Worm (Caenorhabditis elegans) whole organism, L4 larva: ENCODE measurements around the gene mrpl-37.

Experiments used
- F44E2.7 ChIP-seq: fragments of 200-800 bp; sonication (Bioruptor generic); IDR thresholded peaks from 2 replicates; pipeline ENCODE4 v2.1.2; 2022; ENCODE audit warnings: missing genetic modification characterization, missing compliant biosample characterization
- ZK337.2 ChIP-seq: fragments of 200-800 bp; sonication (Bioruptor generic); IDR thresholded peaks from 2 replicates; pipeline ENCODE4 v1.3.6; 2022; ENCODE audit warnings: missing genetic modification reagents, missing genetic modification characterization, missing compliant biosample characterization
- aha-1 ChIP-seq: fragments of 150-350 bp; peaks from one replicate; lab custom pipeline; 2014; ENCODE audit warnings: missing biosample characterization, missing genetic modification characterization
- aly-2 ChIP-seq: sonication (generic microtip); optimal IDR thresholded peaks from 2 replicates; lab custom pipeline; 2018; ENCODE audit warnings: missing biosample characterization, missing genetic modification characterization
- arid-1 ChIP-seq: fragments of 200-800 bp; sonication (Bioruptor generic); conservative IDR thresholded peaks from 2 replicates; pipeline ENCODE4 v1.3.6; 2022; ENCODE audit warnings: missing genetic modification reagents, missing genetic modification characterization, missing compliant biosample characterization
- attf-4 ChIP-seq: sonication (generic microtip); optimal IDR thresholded peaks from 3 replicates; lab custom pipeline; 2017; ENCODE audit warnings: missing biosample characterization, missing genetic modification characterization
- ceh-28 ChIP-seq: fragments of 150-350 bp; optimal IDR thresholded peaks from 2 replicates; lab custom pipeline; 2014; ENCODE audit warnings: missing biosample characterization, missing genetic modification reagents, missing genetic modification characterization
- ceh-32 ChIP-seq: sonication (generic microtip); optimal IDR thresholded peaks from 2 replicates; lab custom pipeline; 2016; ENCODE audit warnings: mild to moderate bottlenecking, missing genetic modification characterization, missing compliant biosample characterization; ENCODE audit not compliant: poor library complexity
- ceh-44 ChIP-seq: fragments of 200-800 bp; sonication (Bioruptor generic); IDR thresholded peaks from 2 replicates; pipeline ENCODE4 v1.3.6; 2022; ENCODE audit warnings: missing genetic modification reagents, missing genetic modification characterization, missing compliant biosample characterization
- duxl-1 ChIP-seq: sonication (generic microtip); optimal IDR thresholded peaks from 2 replicates; lab custom pipeline; 2016; ENCODE audit warnings: mild to moderate bottlenecking, missing genetic modification characterization, moderate library complexity, missing compliant biosample characterization; ENCODE audit not compliant: poor library complexity
- egl-27 ChIP-seq: sonication (generic microtip); optimal IDR thresholded peaks from 3 replicates; lab custom pipeline; 2017; ENCODE audit warnings: missing biosample characterization, missing genetic modification reagents, missing genetic modification characterization
- fkh-10 ChIP-seq: fragments of 150-350 bp; optimal IDR thresholded peaks from 2 replicates; lab custom pipeline; 2014; ENCODE audit warnings: missing biosample characterization, missing genetic modification reagents, missing genetic modification characterization
- fos-1 ChIP-seq: fragments of 150-350 bp; optimal IDR thresholded peaks from 2 replicates; lab custom pipeline; 2014; ENCODE audit warnings: missing biosample characterization, missing genetic modification characterization
- hlh-30 ChIP-seq: sonication (generic microtip); optimal IDR thresholded peaks from 2 replicates; lab custom pipeline; 2017; ENCODE audit warnings: antibody characterized with exemption, mild to moderate bottlenecking, missing genetic modification characterization, missing compliant biosample characterization; ENCODE audit not compliant: insufficient read depth
- hmg-1.1 ChIP-seq: fragments of 200-800 bp; sonication (Bioruptor generic); IDR thresholded peaks from 2 replicates; pipeline ENCODE4 v1.3.6; 2022; ENCODE audit warnings: missing genetic modification reagents, missing genetic modification characterization, missing compliant biosample characterization
- jun-1 ChIP-seq: fragments of 150-350 bp; optimal IDR thresholded peaks from 2 replicates; lab custom pipeline; 2014; ENCODE audit warnings: missing biosample characterization, missing genetic modification reagents, missing genetic modification characterization
- lin-1 ChIP-seq: fragments of 200-800 bp; sonication (Bioruptor generic); IDR thresholded peaks from 2 replicates; pipeline ENCODE4 v1.3.6; 2022; ENCODE audit warnings: missing genetic modification reagents, missing genetic modification characterization, missing compliant biosample characterization
- lin-15B ChIP-seq: fragments of 150-350 bp; sonication (generic microtip); optimal IDR thresholded peaks from 3 replicates; lab custom pipeline; 2014; ENCODE audit warnings: missing biosample characterization, missing genetic modification characterization
- lin-29 ChIP-seq: fragments of 200-800 bp; sonication (Bioruptor generic); IDR thresholded peaks from 2 replicates; pipeline ENCODE4 v1.3.6; 2022; ENCODE audit warnings: missing genetic modification reagents, missing genetic modification characterization, missing compliant biosample characterization
- lin-39 ChIP-seq: fragments of 150-350 bp; optimal IDR thresholded peaks from 2 replicates; lab custom pipeline; 2014; ENCODE audit warnings: missing biosample characterization, missing genetic modification reagents, missing genetic modification characterization
- lir-3 ChIP-seq: sonication (generic microtip); optimal IDR thresholded peaks from 2 replicates; lab custom pipeline; 2016; ENCODE audit warnings: mild to moderate bottlenecking, missing genetic modification characterization, missing compliant biosample characterization
- mdl-1 ChIP-seq, 2 experiments: fragments of 150-350 bp in 1 of 2; sonication (generic microtip) in 1 of 2; optimal IDR thresholded peaks; 2 replicates each; lab custom pipeline; 2014 to 2017; ENCODE audit warnings: missing biosample characterization in 2 of 2, missing genetic modification characterization in 2 of 2
- mdt-29 ChIP-seq: fragments of 200-800 bp; sonication (Bioruptor generic); IDR thresholded peaks from 2 replicates; pipeline ENCODE4 v1.3.6; 2022; ENCODE audit warnings: missing genetic modification reagents, missing genetic modification characterization, missing compliant biosample characterization
- mep-1 ChIP-seq: fragments of 150-350 bp; sonication (generic microtip); optimal IDR thresholded peaks from 3 replicates; lab custom pipeline; 2014; ENCODE audit warnings: missing biosample characterization, missing genetic modification characterization
- mxl-2 ChIP-seq: fragments of 200-800 bp; sonication (Bioruptor generic); conservative IDR thresholded peaks from 2 replicates; pipeline ENCODE4 v1.3.6; 2022; ENCODE audit warnings: missing genetic modification reagents, missing genetic modification characterization, missing compliant biosample characterization
- nhr-237 ChIP-seq: sonication (generic microtip); optimal IDR thresholded peaks from 2 replicates; lab custom pipeline; 2017; ENCODE audit warnings: missing biosample characterization, missing genetic modification characterization
- nhr-25 ChIP-seq: sonication (generic microtip); optimal IDR thresholded peaks from 2 replicates; lab custom pipeline; 2017; ENCODE audit warnings: missing genetic modification characterization, mild to moderate bottlenecking, missing compliant biosample characterization, antibody characterized with exemption, moderate library complexity, borderline replicate concordance; ENCODE audit not compliant: insufficient read depth
- nhr-76 ChIP-seq: fragments of 150-350 bp; optimal IDR thresholded peaks from 2 replicates; lab custom pipeline; 2014; ENCODE audit warnings: missing biosample characterization, missing genetic modification characterization
- rbr-2 ChIP-seq: sonication (generic microtip); optimal IDR thresholded peaks from 2 replicates; lab custom pipeline; 2016; ENCODE audit warnings: missing genotype, missing genetic modification characterization, missing compliant biosample characterization
- saeg-2 ChIP-seq: fragments of 200-800 bp; sonication (Bioruptor generic); IDR thresholded peaks from 2 replicates; pipeline ENCODE4 v1.3.6; 2022; ENCODE audit warnings: missing genetic modification reagents, missing genetic modification characterization, missing compliant biosample characterization
- set-16 ChIP-seq: fragments of 200-800 bp; sonication (Bioruptor generic); IDR thresholded peaks from 2 replicates; pipeline ENCODE4 v1.3.6; 2022; ENCODE audit warnings: missing genetic modification reagents, missing genetic modification characterization, missing compliant biosample characterization
- skn-1 ChIP-seq: fragments of 150-350 bp; optimal IDR thresholded peaks from 2 replicates; lab custom pipeline; 2014; ENCODE audit warnings: missing biosample characterization, missing genetic modification characterization
- spr-1 ChIP-seq: sonication (generic microtip); optimal IDR thresholded peaks from 2 replicates; lab custom pipeline; 2016; ENCODE audit warnings: mild to moderate bottlenecking, missing genetic modification characterization, missing compliant biosample characterization
- tra-1 ChIP-seq: fragments of 200-800 bp; sonication (Bioruptor generic); IDR thresholded peaks from 2 replicates; pipeline ENCODE4 v1.3.6; 2022; ENCODE audit warnings: missing genetic modification reagents, missing genetic modification characterization, missing compliant biosample characterization
- unc-39 ChIP-seq: sonication (generic microtip); optimal IDR thresholded peaks from 2 replicates; lab custom pipeline; 2017; ENCODE audit warnings: missing biosample characterization, missing genetic modification characterization
- unc-62 ChIP-seq, 3 experiments: fragments of 150-350 bp in 1 of 3; sonication (generic microtip); optimal IDR thresholded peaks in 2 of 3; peaks in 1 of 3; 1 replicate in 1 of 3; 2 replicates in 2 of 3; lab custom pipeline; 2014 to 2017; ENCODE audit warnings: missing biosample characterization in 3 of 3, missing genetic modification characterization in 3 of 3, missing genetic modification reagents in 3 of 3, missing genotype in 1 of 3
- zag-1 ChIP-seq: fragments of 150-350 bp; optimal IDR thresholded peaks from 2 replicates; lab custom pipeline; 2014; ENCODE audit warnings: missing biosample characterization, missing genetic modification characterization
- ztf-11 ChIP-seq: fragments of 150-350 bp; optimal IDR thresholded peaks from 2 replicates; lab custom pipeline; 2014; ENCODE audit warnings: missing biosample characterization, missing genetic modification characterization
- ztf-7 ChIP-seq: fragments of 150-350 bp; optimal IDR thresholded peaks from 2 replicates; lab custom pipeline; 2014; ENCODE audit warnings: missing biosample characterization, missing genetic modification characterization

Gene mrpl-37

DNA sequence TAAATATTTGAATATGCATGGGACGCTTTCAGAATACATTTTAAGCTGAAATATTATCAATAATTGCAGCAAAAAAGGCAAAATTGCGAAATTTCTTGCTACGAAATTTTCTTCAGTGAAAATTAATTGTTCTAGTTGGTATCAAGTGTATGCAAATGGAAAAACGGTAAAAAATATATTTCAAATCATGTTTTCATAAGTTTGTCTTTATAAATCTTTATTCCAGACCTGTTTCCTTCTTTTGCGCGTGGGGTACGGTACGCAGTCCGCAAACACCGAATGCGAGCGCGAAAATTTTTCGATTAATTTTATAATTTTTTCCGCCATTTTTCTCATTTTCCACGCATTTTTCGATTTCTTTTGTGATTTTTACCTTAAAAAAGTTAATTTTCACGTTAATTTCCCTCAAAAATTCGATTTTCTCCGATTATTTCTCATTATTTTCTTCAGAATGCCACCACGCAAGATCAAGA lies 21.7 kb upstream of the mrpl-37 start, which contains the start of the genes fbxc-23 and csc-1 (continued):
- TF ChIP-seq lin-39 (tag; lab: Kevin White, UChicago) (no peak), nhr-237 (no peak), F44E2.7 (GFP tag; lab: Robert Waterston, UW) (no peak), aly-2 (tag; lab: Kevin White, UChicago) (no peak), lin-29 (GFP tag; lab: Robert Waterston, UW) (no peak), lir-3 (tag; lab: Kevin White, UChicago) (no peak), rbr-2 (tag; lab: Kevin White, UChicago) (peak; percentile 1), mep-1 (tag; lab: Kevin White, UChicago) (no peak), hlh-30 (tag; lab: Kevin White, UChicago) (peak; percentile 52), ceh-44 (GFP tag; lab: Robert Waterston, UW) (no peak), jun-1 (tag; lab: Kevin White, UChicago) (no peak), zag-1 (tag; lab: Kevin White, UChicago) (no peak), fkh-10 (GFP tag; lab: Kevin White, UChicago) (peak; percentile 20), ZK337.2 (GFP tag; lab: Robert Waterston, UW) (no peak), egl-27 (tag; lab: Kevin White, UChicago) (no peak), ceh-32 (tag; lab: Kevin White, UChicago) (no peak), lin-1 (GFP tag; lab: Robert Waterston, UW) (no peak), skn-1 (tag; lab: Kevin White, UChicago) (no peak), mxl-2 (no peak), ztf-7 (tag; lab: Kevin White, UChicago) (no peak), duxl-1 (no peak), lin-15B (tag; lab: Kevin White, UChicago) (no peak), arid-1 (no peak), unc-39 (no peak), tra-1 (GFP tag; lab: Robert Waterston, UW) (no peak), attf-4 (tag; lab: Kevin White, UChicago) (no peak), ceh-28 (no peak), unc-62 (GFP tag; optimal IDR thresholded peaks at IDR 0.05 in 1 of 2; lab: Kevin White, UChicago) (no peak), unc-62 (tag; optimal IDR thresholded peaks at IDR 0.05; lab: Kevin White, UChicago) (no peak)

DNA sequence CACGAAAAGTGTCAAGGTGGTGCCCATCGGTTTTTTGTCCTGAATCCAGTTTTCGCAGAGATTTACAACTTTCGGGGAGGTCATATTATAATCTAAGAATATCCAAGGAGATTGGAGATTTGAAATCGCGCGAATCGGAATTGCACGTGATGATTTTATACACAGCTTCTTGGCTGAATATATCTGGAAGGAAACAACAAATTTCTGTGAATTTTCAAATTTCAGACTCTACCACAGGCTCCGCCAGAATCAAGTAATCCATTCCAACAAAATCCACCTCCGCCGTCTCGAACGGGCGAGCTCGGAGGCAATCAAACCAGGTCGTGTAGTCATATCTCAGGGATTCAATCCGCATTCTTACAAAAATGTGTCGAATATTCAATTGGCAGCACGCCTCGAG lies 20.4 kb upstream of the mrpl-37 start:
- TF ChIP-seq aha-1 (tag; lab: Kevin White, UChicago) (peak; percentile 96), aly-2 (tag; lab: Kevin White, UChicago) (no peak)

DNA sequence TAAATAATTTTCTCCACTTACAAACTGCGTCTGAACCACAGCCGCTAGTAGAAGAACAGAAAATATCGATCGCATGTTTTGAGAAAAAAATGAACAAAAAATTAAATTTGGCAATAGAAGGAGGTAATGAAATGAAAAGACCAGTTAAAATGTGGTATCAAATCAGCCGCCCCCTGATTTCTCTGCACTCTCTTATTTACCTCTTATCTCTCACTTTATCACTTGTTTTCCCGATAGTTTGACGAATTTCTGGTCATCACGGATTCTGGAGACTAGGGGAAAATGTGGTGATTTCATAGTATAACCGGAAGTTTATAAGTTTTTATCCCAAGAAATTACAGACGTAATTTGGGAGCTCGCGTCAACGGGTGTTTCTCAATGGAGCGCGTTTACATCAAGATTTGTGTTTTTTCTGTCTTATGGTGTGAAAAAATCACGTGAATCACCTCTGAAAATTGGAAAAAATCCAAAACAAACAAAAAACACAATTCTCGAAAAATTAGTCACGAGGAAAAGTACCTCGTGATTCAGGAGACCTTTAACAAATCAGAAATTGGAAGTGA lies 18.9 kb upstream of the mrpl-37 start, which contains the start of gene clec-146:
Gene clec-146, minus strand, starts transcription at position 116 of the 563 bp plus-strand sequence.
- TF ChIP-seq mxl-2, result no peak
- no peak for TF ChIP-seq lin-39 (tag; lab: Kevin White, UChicago)
- no peak for TF ChIP-seq mdt-29 (GFP tag; lab: Robert Waterston, UW)
- no peak for TF ChIP-seq ceh-44 (GFP tag; lab: Robert Waterston, UW)
- no peak for TF ChIP-seq ztf-7 (tag; lab: Kevin White, UChicago)
- no peak for TF ChIP-seq spr-1 (tag; lab: Kevin White, UChicago)
- TF ChIP-seq ztf-11 (tag; lab: Kevin White, UChicago), result no peak
- TF ChIP-seq set-16 (GFP tag; lab: Robert Waterston, UW), result no peak
- TF ChIP-seq fos-1 (tag; lab: Kevin White, UChicago), result no peak
- no peak for TF ChIP-seq duxl-1
- TF ChIP-seq lir-3 (tag; lab: Kevin White, UChicago), result no peak
- TF ChIP-seq nhr-76 (tag; lab: Kevin White, UChicago), result no peak
- TF ChIP-seq nhr-25 (tag; lab: Kevin White, UChicago), result no peak
- TF ChIP-seq saeg-2 (GFP tag; lab: Robert Waterston, UW), result no peak
- TF ChIP-seq unc-39, result no peak
- TF ChIP-seq egl-27 (tag; lab: Kevin White, UChicago), result no peak
- no peak for TF ChIP-seq hmg-1.1 (GFP tag; lab: Robert Waterston, UW)
- no peak for TF ChIP-seq mdl-1 (tag; optimal IDR thresholded peaks at IDR 0.05; lab: Kevin White, UChicago)
